Fruit fly (Drosophila melanogaster) whole organism, embryonic: ENCODE results near the gene CG6843.

Source experiments
- Asciz ChIP-seq: fragments of 200-800 bp; sonication (Bioruptor generic); optimal IDR thresholded peaks from 2 replicates; lab custom pipeline; 2017; ENCODE audit warnings: missing biosample characterization, mild to moderate bottlenecking, missing genetic modification characterization, missing genetic modification reagents
- Bteb2 ChIP-seq: fragments of 200-800 bp; sonication (Bioruptor generic); optimal IDR thresholded peaks from 2 replicates; lab custom pipeline; 2016; ENCODE audit warnings: missing biosample characterization, missing genetic modification characterization
- CG10209 ChIP-seq: fragments of 200-800 bp; sonication (Bioruptor generic); optimal IDR thresholded peaks from 3 replicates; lab custom pipeline; 2017; ENCODE audit warnings: missing biosample characterization, mild to moderate bottlenecking, missing genetic modification characterization, missing genetic modification reagents
- CG1024 ChIP-seq: fragments of 200-800 bp; sonication (Bioruptor generic); IDR thresholded peaks from 2 replicates; pipeline ENCODE4 v1.3.6; 2022; ENCODE audit warnings: missing biosample characterization, missing genetic modification characterization
- CG10274 ChIP-seq: fragments of 200-800 bp; sonication (Bioruptor generic); optimal IDR thresholded peaks from 3 replicates; lab custom pipeline; 2017; ENCODE audit warnings: missing biosample characterization, mild to moderate bottlenecking, missing genetic modification characterization
- CG10979 ChIP-seq: fragments of 200-800 bp; sonication (Bioruptor generic); optimal IDR thresholded peaks from 2 replicates; lab custom pipeline; 2018; ENCODE audit warnings: missing biosample characterization, mild to moderate bottlenecking, missing genetic modification characterization, moderate library complexity
- CG11085 ChIP-seq: fragments of 200-800 bp; sonication (Bioruptor generic); IDR thresholded peaks from 2 replicates; pipeline ENCODE4 v1.3.6; 2022; ENCODE audit warnings: missing biosample characterization, missing genetic modification characterization
- CG11504 ChIP-seq: fragments of 200-800 bp; sonication (Bioruptor generic); optimal IDR thresholded peaks from 3 replicates; lab custom pipeline; 2019; ENCODE audit warnings: missing biosample characterization, mild to moderate bottlenecking, missing genetic modification characterization, moderate library complexity
- CG12299 ChIP-seq: fragments of 200-800 bp; sonication (Bioruptor generic); optimal IDR thresholded peaks from 2 replicates; lab custom pipeline; 2018; ENCODE audit warnings: missing biosample characterization, mild to moderate bottlenecking, missing genetic modification characterization
- CG13123 ChIP-seq: fragments of 200-800 bp; sonication (Bioruptor generic); optimal IDR thresholded peaks from 2 replicates; lab custom pipeline; 2016; ENCODE audit warnings: missing biosample characterization, missing genetic modification characterization
- CG15073 ChIP-seq: fragments of 200-800 bp; sonication (Bioruptor generic); optimal IDR thresholded peaks from 2 replicates; lab custom pipeline; 2016; ENCODE audit warnings: missing biosample characterization, missing genetic modification characterization
- CG17912 ChIP-seq: fragments of 200-800 bp; sonication (Bioruptor generic); optimal IDR thresholded peaks from 2 replicates; lab custom pipeline; 2018; ENCODE audit warnings: missing biosample characterization, mild to moderate bottlenecking, missing genetic modification characterization
- CG2116 ChIP-seq: fragments of 200-800 bp; sonication (Bioruptor generic); optimal IDR thresholded peaks from 3 replicates; lab custom pipeline; 2018; ENCODE audit warnings: missing biosample characterization, mild to moderate bottlenecking, missing genetic modification characterization
- CG2199 ChIP-seq: fragments of 200-800 bp; sonication (Bioruptor generic); IDR thresholded peaks from 3 replicates; pipeline ENCODE4 v1.3.6; 2022; ENCODE audit warnings: missing biosample characterization, missing genetic modification characterization
- CG2202 ChIP-seq: fragments of 200-800 bp; sonication (Bioruptor generic); optimal IDR thresholded peaks from 2 replicates; lab custom pipeline; 2018; ENCODE audit warnings: missing biosample characterization, mild to moderate bottlenecking, missing genetic modification characterization
- CG2875 ChIP-seq: fragments of 200-800 bp; sonication (Bioruptor generic); optimal IDR thresholded peaks from 2 replicates; lab custom pipeline; 2017; ENCODE audit warnings: missing biosample characterization, mild to moderate bottlenecking, missing genetic modification characterization, missing genetic modification reagents
- CG30020 ChIP-seq: fragments of 200-800 bp; optimal IDR thresholded peaks from 2 replicates; lab custom pipeline; 2019; ENCODE audit warnings: missing biosample characterization, mild to moderate bottlenecking, missing genetic modification characterization, moderate library complexity
- CG3065 ChIP-seq: fragments of 200-800 bp; sonication (Bioruptor generic); optimal IDR thresholded peaks from 2 replicates; lab custom pipeline; 2016; ENCODE audit warnings: missing biosample characterization, missing genetic modification characterization
- CG3163 ChIP-seq: fragments of 200-800 bp; sonication (Bioruptor generic); optimal IDR thresholded peaks from 3 replicates; lab custom pipeline; 2016; ENCODE audit warnings: missing biosample characterization, missing genetic modification characterization
- CG32772 ChIP-seq: fragments of 200-800 bp; sonication (Bioruptor generic); IDR thresholded peaks from 2 replicates; pipeline ENCODE4 v1.3.6; 2022; ENCODE audit warnings: missing biosample characterization, missing genetic modification characterization
- CG3726 ChIP-seq: fragments of 200-800 bp; sonication (Bioruptor generic); IDR thresholded peaks from 3 replicates; pipeline ENCODE4, ENCODE4 v1.3.6; 2022; ENCODE audit warnings: missing biosample characterization, missing genetic modification characterization
- CG3847 ChIP-seq: fragments of 200-800 bp; sonication (Bioruptor generic); IDR thresholded peaks from 2 replicates; pipeline ENCODE4 v1.3.6; 2022; ENCODE audit warnings: missing biosample characterization, missing genetic modification characterization
- CG43689 ChIP-seq: fragments of 200-800 bp; sonication (Bioruptor generic); IDR thresholded peaks from 2 replicates; pipeline ENCODE4 v1.3.6; 2022; ENCODE audit warnings: missing biosample characterization, missing genetic modification characterization
- CG4617 ChIP-seq: fragments of 200-800 bp; sonication (Bioruptor generic); optimal IDR thresholded peaks from 3 replicates; lab custom pipeline; 2016; ENCODE audit warnings: missing biosample characterization, missing genetic modification characterization, borderline replicate concordance
- CG6683 ChIP-seq: fragments of 200-800 bp; sonication (Bioruptor generic); optimal IDR thresholded peaks from 2 replicates; lab custom pipeline; 2017; ENCODE audit warnings: missing biosample characterization, mild to moderate bottlenecking, missing genetic modification characterization, missing genetic modification reagents
- CG7372 ChIP-seq: fragments of 200-800 bp; sonication (Bioruptor generic); IDR thresholded peaks from 2 replicates; pipeline ENCODE4 v1.3.6; 2022; ENCODE audit warnings: missing biosample characterization, missing genetic modification characterization
- CG9797 ChIP-seq: fragments of 200-800 bp; sonication (Bioruptor generic); optimal IDR thresholded peaks from 3 replicates; lab custom pipeline; 2018; ENCODE audit warnings: missing biosample characterization, mild to moderate bottlenecking, missing genetic modification characterization
- CHES-1-like ChIP-seq: fragments of 200-800 bp; sonication (Bioruptor generic); optimal IDR thresholded peaks from 2 replicates; lab custom pipeline; 2016; ENCODE audit warnings: missing biosample characterization, missing genetic modification characterization
- Chrac-16 ChIP-seq: fragments of 200-800 bp; sonication (Bioruptor generic); optimal IDR thresholded peaks from 3 replicates; lab custom pipeline; 2016; ENCODE audit warnings: missing biosample characterization, missing genetic modification characterization
- D ChIP-seq, 2 experiments: fragments of 200-800 bp in 1 of 2; fragments of >200 bp in 1 of 2; sonication (Bioruptor generic) in 1 of 2; optimal IDR thresholded peaks; 2 replicates in 1 of 2; 3 replicates in 1 of 2; lab custom pipeline; 2017; ENCODE audit warnings: mild to moderate bottlenecking in 1 of 2, missing biosample characterization in 1 of 2, missing genetic modification characterization in 1 of 2, missing genetic modification reagents in 1 of 2
- Doc3 ChIP-seq: fragments of 200-800 bp; sonication (Bioruptor generic); IDR thresholded peaks from 3 replicates; pipeline ENCODE4 v1.3.6; 2022; ENCODE audit warnings: missing biosample characterization, missing genetic modification characterization; ENCODE audit not compliant: partially characterized antibody
- H15 ChIP-seq: fragments of 200-800 bp; sonication (Bioruptor generic); IDR thresholded peaks from 3 replicates; pipeline ENCODE4 v1.3.6; 2022; ENCODE audit warnings: missing biosample characterization, missing genetic modification characterization
- Kr ChIP-seq: fragments of 200-800 bp; sonication (Bioruptor generic); optimal IDR thresholded peaks from 2 replicates; lab custom pipeline; 2017; ENCODE audit warnings: missing biosample characterization, mild to moderate bottlenecking, missing genetic modification characterization
- MTF-1 ChIP-seq: fragments of 200-800 bp; sonication (Bioruptor generic); optimal IDR thresholded peaks from 2 replicates; lab custom pipeline; 2018; ENCODE audit warnings: missing biosample characterization, mild to moderate bottlenecking, missing genetic modification characterization, borderline replicate concordance
- Med ChIP-seq: fragments of 200-800 bp; sonication (Bioruptor generic); peaks from one replicate; lab custom pipeline; 2016; ENCODE audit warnings: missing biosample characterization, missing genetic modification characterization, mild to moderate bottlenecking, inconsistent platforms, moderate library complexity
- Myb ChIP-seq: fragments of 200-800 bp; sonication (Bioruptor generic); optimal IDR thresholded peaks from 2 replicates; lab custom pipeline; 2016; ENCODE audit warnings: missing biosample characterization, missing genetic modification characterization
- NK7.1 ChIP-seq: fragments of 200-800 bp; sonication (Bioruptor generic); optimal IDR thresholded peaks from 3 replicates; lab custom pipeline; 2016; ENCODE audit warnings: missing biosample characterization, missing genetic modification characterization
- Opbp ChIP-seq: fragments of 200-800 bp; sonication (Bioruptor generic); IDR thresholded peaks from 3 replicates; pipeline ENCODE4 v1.3.6; 2022; ENCODE audit warnings: missing biosample characterization, missing genetic modification characterization; ENCODE audit not compliant: partially characterized antibody
- PHDP ChIP-seq: fragments of 200-800 bp; sonication (Bioruptor generic); optimal IDR thresholded peaks from 3 replicates; lab custom pipeline; 2018; ENCODE audit warnings: missing biosample characterization, mild to moderate bottlenecking, missing genetic modification characterization, moderate library complexity
- Rfx ChIP-seq: fragments of 200-800 bp; sonication (Bioruptor generic); IDR thresholded peaks from 2 replicates; pipeline ENCODE4 v1.3.6; 2022; ENCODE audit warnings: missing biosample characterization, missing genetic modification characterization
- Rx ChIP-seq: fragments of 200-800 bp; sonication (Bioruptor generic); IDR thresholded peaks from 2 replicates; pipeline ENCODE4 v1.3.6; 2022; ENCODE audit warnings: missing biosample characterization, missing genetic modification characterization
- al ChIP-seq: fragments of 200-800 bp; sonication (Bioruptor generic); IDR thresholded peaks from 2 replicates; pipeline ENCODE4 v1.3.6; 2022; ENCODE audit warnings: missing biosample characterization, missing genetic modification characterization
- br ChIP-seq: fragments of >200 bp; optimal IDR thresholded peaks from 2 replicates; lab custom pipeline; 2017
- chn ChIP-seq: fragments of 200-800 bp; sonication (Bioruptor generic); optimal IDR thresholded peaks from 2 replicates; lab custom pipeline; 2016; ENCODE audit warnings: missing biosample characterization, missing genetic modification characterization
- kah ChIP-seq: fragments of 200-800 bp; sonication (Bioruptor generic); optimal IDR thresholded peaks from 2 replicates; lab custom pipeline; 2018; ENCODE audit warnings: missing biosample characterization, mild to moderate bottlenecking, missing genetic modification characterization
- knrl ChIP-seq: fragments of 200-800 bp; sonication (Bioruptor generic); IDR thresholded peaks from 3 replicates; pipeline ENCODE4 v1.3.6; 2022; ENCODE audit warnings: missing biosample characterization, missing genetic modification characterization; ENCODE audit not compliant: partially characterized antibody
- nerfin-1 ChIP-seq: fragments of 200-800 bp; sonication (Bioruptor generic); optimal IDR thresholded peaks from 3 replicates; lab custom pipeline; 2019; ENCODE audit warnings: missing biosample characterization, mild to moderate bottlenecking, missing genetic modification characterization, moderate library complexity
- pb ChIP-seq: fragments of 200-800 bp; sonication (Bioruptor generic); optimal IDR thresholded peaks from 3 replicates; lab custom pipeline; 2016; ENCODE audit warnings: missing biosample characterization, missing genetic modification characterization
- pum ChIP-seq: fragments of 200-800 bp; sonication (Bioruptor generic); optimal IDR thresholded peaks from 2 replicates; lab custom pipeline; 2016; ENCODE audit warnings: missing biosample characterization, missing genetic modification characterization
- toy ChIP-seq: fragments of 200-800 bp; sonication (Bioruptor generic); IDR thresholded peaks from 2 replicates; pipeline ENCODE4 v1.3.6; 2022; ENCODE audit warnings: missing biosample characterization, missing genetic modification characterization
- tx ChIP-seq: fragments of 200-800 bp; sonication (Bioruptor generic); optimal IDR thresholded peaks from 2 replicates; lab custom pipeline; 2016; ENCODE audit warnings: missing biosample characterization, missing genetic modification characterization
- zfh2 ChIP-seq: fragments of 200-800 bp; sonication (Bioruptor generic); optimal IDR thresholded peaks from 2 replicates; lab custom pipeline; 2016; ENCODE audit warnings: missing biosample characterization, missing genetic modification characterization

CG6843 gene

dm6 chr3L:18872440-18872839 is 29.0 kb upstream of the CG6843 start, which contains the start of the genes Rad9 and Uggt (continued):
- TF ChIP-seq Asciz (GFP tag; lab: Kevin White, UChicago) (no peak), CG43689 (no peak), Bteb2 (GFP tag; lab: Kevin White, UChicago) (no peak), CG6683 (GFP tag; lab: Kevin White, UChicago) (no peak), CG10209 (GFP tag; lab: Kevin White, UChicago) (no peak), CG32772 (GFP tag; lab: Robert Waterston, UW) (no peak), CG9797 (GFP tag; lab: Kevin White, UChicago) (peak; percentile 82), Myb (no peak), CG3065 (GFP tag; lab: Kevin White, UChicago) (no peak), CG13123 (GFP tag; lab: Kevin White, UChicago) (no peak), Doc3 (GFP tag; lab: Robert Waterston, UW) (0 out of 3 replicates have a peak, but pooled peaks have one; percentile 45), Med (GFP tag; lab: Kevin White, UChicago) (no peak), CHES-1-like (no peak), PHDP (no peak), D (optimal IDR thresholded peaks at IDR 0.05; lab: Kevin White, UChicago) (no peak), D (GFP tag; optimal IDR thresholded peaks at IDR 0.05; lab: Kevin White, UChicago) (no peak), nerfin-1 (peak; percentile 27), H15 (GFP tag; lab: Robert Waterston, UW) (no peak), CG2875 (GFP tag; lab: Kevin White, UChicago) (no peak), Kr (GFP tag; lab: Kevin White, UChicago) (no peak), kah (GFP tag; lab: Kevin White, UChicago) (no peak), CG30020 (peak; percentile 52), toy (GFP tag; lab: Robert Waterston, UW) (no peak), zfh2 (GFP tag; lab: Kevin White, UChicago) (no peak), NK7.1 (GFP tag; lab: Kevin White, UChicago) (no peak), CG15073 (GFP tag; lab: Kevin White, UChicago) (no peak), CG10979 (peak; percentile 51), CG3726 (GFP tag; lab: Robert Waterston, UW) (no peak), CG10274 (no peak), CG7372 (GFP tag; lab: Robert Waterston, UW) (no peak), CG2116 (GFP tag; lab: Kevin White, UChicago) (peak; percentile 75), CG1024 (GFP tag; lab: Robert Waterston, UW) (no peak), CG12299 (no peak), CG3163 (no peak), CG3847 (GFP tag; lab: Robert Waterston, UW) (peak; percentile 45), Rx (GFP tag; lab: Robert Waterston, UW) (no peak), Rfx (GFP tag; lab: Robert Waterston, UW) (0 out of 2 replicates have a peak, but pooled peaks have one; percentile 16), CG17912 (no peak), br (lab: Kevin White, UChicago) (no peak), CG11504 (tag; lab: Kevin White, UChicago) (no peak), Opbp (no peak), knrl (GFP tag; lab: Robert Waterston, UW) (no peak), al (GFP tag; lab: Robert Waterston, UW) (no peak), CG4617 (GFP tag; lab: Kevin White, UChicago) (peak; percentile 59), chn (GFP tag; lab: Kevin White, UChicago) (no peak), CG11085 (GFP tag; lab: Robert Waterston, UW) (no peak), tx (GFP tag; lab: Kevin White, UChicago) (no peak), pum (no peak), CG2202 (tag; lab: Kevin White, UChicago) (no peak), CG2199 (GFP tag; lab: Robert Waterston, UW) (no peak), Chrac-16 (GFP tag; lab: Kevin White, UChicago) (no peak), pb (GFP tag; lab: Kevin White, UChicago) (no peak), MTF-1 (GFP tag; lab: Kevin White, UChicago) (no peak)
